Fruit fly (Drosophila melanogaster): ENCODE measurements around the gene CG4053.
A peak's percentile ranks its signal among the peaks of the same experiment; 100 is the strongest.

CG4053 gene

dm6 chr3R:17151376-17152026 lies 19.5 kb upstream of the CG4053 start, which contains the start of gene CG5292 (continued):
- peak; percentile 22; the same call in 1 of the 2 replicates for TF ChIP-seq al (GFP tag; IDR thresholded peaks at IDR 0.05)

- TF ChIP-seq crp (GFP tag; optimal IDR thresholded peaks at IDR 0.05) (peak in 1 of 2 experiments; percentile 59), nerfin-1 (tag; optimal IDR thresholded peaks at IDR 0.05) (peak; percentile 23), CG12299 (tag; optimal IDR thresholded peaks at IDR 0.05) (no peak), kni (GFP tag; optimal IDR thresholded peaks at IDR 0.05) (no peak), E2f2 (GFP tag; IDR thresholded peaks at IDR 0.05) (peak; percentile 16; the same call in 1 of the 2 replicates), ase (GFP tag; IDR thresholded peaks at IDR 0.05) (no peak), maf-S (GFP tag; optimal IDR thresholded peaks at IDR 0.05) (no peak), da (GFP tag; optimal IDR thresholded peaks at IDR 0.05) (no peak), ham (GFP tag; IDR thresholded peaks at IDR 0.05) (no peak), TFAM (GFP tag; optimal IDR thresholded peaks at IDR 0.05) (no peak), Atf6 (GFP tag; IDR thresholded peaks at IDR 0.05) (no peak)
These were observed 18.3 kb upstream of the CG4053 start, which contains the start of gene Smug for dm6 chr3R:17150287-17150686. Gene Smug, plus strand, starts transcription at chr3R:17150587.

DNA sequence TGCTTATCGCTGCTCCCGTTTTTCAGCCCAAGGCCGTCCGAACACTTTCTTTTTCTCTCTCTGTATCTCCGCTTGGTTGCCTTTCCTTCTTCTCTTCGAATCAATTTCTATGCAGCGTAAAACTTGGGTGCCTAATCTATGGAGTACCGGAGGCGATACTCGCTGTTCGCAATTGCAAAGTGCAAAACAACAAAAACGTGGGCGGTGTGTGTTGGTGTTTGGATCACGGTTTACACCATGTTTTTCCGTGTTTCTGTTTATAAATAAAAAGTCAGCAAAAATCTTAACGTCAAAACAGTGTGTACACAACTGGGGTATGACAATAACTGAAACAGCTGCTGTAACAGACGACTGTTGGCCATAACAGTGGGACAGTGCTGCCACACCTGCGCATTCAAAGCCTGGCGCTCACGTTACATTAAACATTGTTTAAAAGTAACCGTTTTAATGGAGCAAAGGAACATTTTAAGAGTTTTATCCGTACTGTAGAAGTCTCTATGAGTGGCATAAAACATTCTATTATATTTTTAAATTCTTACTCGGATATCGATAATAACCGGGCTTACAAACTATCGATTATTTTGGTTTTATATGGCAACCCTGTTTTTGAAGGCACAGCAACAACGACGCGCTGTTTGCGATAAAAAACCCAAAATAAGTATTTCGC lies 17.2 kb upstream of the CG4053 start, which contains the start of the genes m-cup and Det:
m-cup (minus strand) TSS at position 333 of the 667 bp plus-strand sequence.
Det (plus strand) TSS at position 588 of the 667 bp plus-strand sequence.
- TF ChIP-seq CG6765 (GFP tag; optimal IDR thresholded peaks at IDR 0.05) (no peak), CG7786 (GFP tag; optimal IDR thresholded peaks at IDR 0.05) (peak; percentile 5), zfh2 (GFP tag; optimal IDR thresholded peaks at IDR 0.05) (peak; percentile 31), hbn (GFP tag; IDR thresholded peaks at IDR 0.05; ENCODE audit: partially characterized antibody) (peak; percentile 51; the same call in 1 of the 2 replicates), lab (GFP tag; optimal IDR thresholded peaks at IDR 0.05) (peak; percentile 2), Lhr (GFP tag; optimal IDR thresholded peaks at IDR 0.05) (peak; percentile 49), nmo (GFP tag; optimal IDR thresholded peaks at IDR 0.05) (peak; percentile 60), Myb (GFP tag; optimal IDR thresholded peaks at IDR 0.05) (peak; percentile 42), sens (GFP tag) (peak; percentile 88), bbx (GFP tag; IDR thresholded peaks at IDR 0.05; ENCODE audit: partially characterized antibody) (peak; percentile 41; the same call in 1 of the 2 replicates), CG10654 (GFP tag; optimal IDR thresholded peaks at IDR 0.05) (no peak), CG8924 (tag; optimal IDR thresholded peaks at IDR 0.05) (peak; percentile 9), Rfx (GFP tag; IDR thresholded peaks at IDR 0.05) (no peak), NFAT (GFP tag; IDR thresholded peaks at IDR 0.05) (no peak), trem (tag; optimal IDR thresholded peaks at IDR 0.05) (peak; percentile 71), MESR4 (GFP tag; optimal IDR thresholded peaks at IDR 0.05) (peak; percentile 75), GATAe (GFP tag; conservative IDR thresholded peaks at IDR 0.05) (no peak), danr (GFP tag; IDR thresholded peaks at IDR 0.05) (no peak), sob (GFP tag; IDR thresholded peaks at IDR 0.05) (0 out of 2 replicates have a peak, but pooled peaks have one; percentile 7), CG12104 (GFP tag; optimal IDR thresholded peaks at IDR 0.05) (peak; percentile 23), CG9437 (GFP tag; optimal IDR thresholded peaks at IDR 0.05) (no peak), gfzf (GFP tag; optimal IDR thresholded peaks at IDR 0.05) (peak; percentile 18), CG3995 (GFP tag; optimal IDR thresholded peaks at IDR 0.05) (peak; percentile 49), C15 (GFP tag; IDR thresholded peaks at IDR 0.05) (no peak), inv (GFP tag; IDR thresholded peaks at IDR 0.05; ENCODE audit: partially characterized antibody) (peak; percentile 56), Dp (GFP tag; optimal IDR thresholded peaks at IDR 0.05) (peak; percentile 82), cwo (GFP tag; optimal IDR thresholded peaks at IDR 0.05) (no peak), ERR (GFP tag; optimal IDR thresholded peaks at IDR 0.05) (no peak), CG10267 (tag; optimal IDR thresholded peaks at IDR 0.05) (peak; percentile 51), CG30403 (GFP tag; optimal IDR thresholded peaks at IDR 0.05) (peak; percentile 2), CG4404 (GFP tag; IDR thresholded peaks at IDR 0.05) (no peak), CG7963 (GFP tag; IDR thresholded peaks at IDR 0.05; ENCODE audit: partially characterized antibody) (peak; percentile 58; the same call in 1 of the 3 replicates), CG14965 (GFP tag; optimal IDR thresholded peaks at IDR 0.05; ENCODE audit: borderline replicate concordance) (no peak)

All from whole organism, embryonic.